Comparison of ENCODE assay signal across 7 worm cellular contexts in genomic region chrIV:13880803-13881202, ce11.
A peak's percentile ranks its signal among the peaks of the same experiment; 100 is the strongest.
TF ChIP-seq lines count a peak whose summit lies in the region.

No protein-coding gene starts in this region.

TF ChIP-seq in whole organism, L1 larva, 84 proteins besides CTCF, POLR2A, EP300 and RAD21 (continues in another document):
- TF ChIP-seq lsy-2 (tag; optimal IDR thresholded peaks at IDR 0.05; lab: Kevin White, UChicago) (peak; percentile 50 to 61), efl-3 (GFP tag; optimal IDR thresholded peaks at IDR 0.05; lab: Kevin White, UChicago) (no peak), mab-9 (GFP tag; IDR thresholded peaks at IDR 0.05; lab: Robert Waterston, UW) (no peak), C34B4.2 (tag; optimal IDR thresholded peaks at IDR 0.05; lab: Kevin White, UChicago) (no peak), jun-1 (tag; optimal IDR thresholded peaks at IDR 0.05; lab: Kevin White, UChicago) (no peak), hlh-4 (tag; optimal IDR thresholded peaks at IDR 0.05; lab: Kevin White, UChicago) (no peak), snu-23 (GFP tag; optimal IDR thresholded peaks at IDR 0.05; lab: Kevin White, UChicago) (peak; percentile 55), nhr-84 (tag; optimal IDR thresholded peaks at IDR 0.05; lab: Kevin White, UChicago) (no peak), swsn-7 (tag; optimal IDR thresholded peaks at IDR 0.05; lab: Kevin White, UChicago) (no peak), zag-1 (tag; optimal IDR thresholded peaks at IDR 0.05; lab: Kevin White, UChicago) (no peak), ceh-63 (GFP tag; optimal IDR thresholded peaks at IDR 0.05; lab: Kevin White, UChicago) (no peak), lin-35 (GFP tag; optimal IDR thresholded peaks at IDR 0.05; lab: Kevin White, UChicago) (peak in 1 of 2 experiments; percentile 18), fkh-4 (tag; optimal IDR thresholded peaks at IDR 0.05; lab: Kevin White, UChicago; ENCODE audit: borderline replicate concordance) (no peak)

TF ChIP-seq in whole organism, L2 larva, 48 proteins besides CTCF, POLR2A, EP300 and RAD21:
- peak in 1 of 2 experiments; percentile 43 for TF ChIP-seq mdl-1 (tag; optimal IDR thresholded peaks at IDR 0.05; lab: Kevin White, UChicago)
- TF ChIP-seq nhr-129 (tag; optimal IDR thresholded peaks at IDR 0.05; lab: Kevin White, UChicago), result peak; percentile 91
- TF ChIP-seq ztf-4 (tag; optimal IDR thresholded peaks at IDR 0.05; lab: Kevin White, UChicago), result no peak
- TF ChIP-seq C34F6.9 (tag; optimal IDR thresholded peaks at IDR 0.05; lab: Kevin White, UChicago), result peak; percentile 48
- TF ChIP-seq crh-2 (tag; optimal IDR thresholded peaks at IDR 0.05; lab: Kevin White, UChicago), result peak; percentile 40
- TF ChIP-seq lsy-2 (tag; optimal IDR thresholded peaks at IDR 0.05; lab: Kevin White, UChicago), result peak in 1 of 2 experiments; percentile 51
- peak; percentile 24 for TF ChIP-seq F13H6.1 (tag; optimal IDR thresholded peaks at IDR 0.05; lab: Kevin White, UChicago)
- no peak for TF ChIP-seq sma-3 (GFP tag; optimal IDR thresholded peaks at IDR 0.05; lab: Kevin White, UChicago)
- TF ChIP-seq sma-9 (GFP tag; optimal IDR thresholded peaks at IDR 0.05; lab: Kevin White, UChicago), result peak; percentile 54
- no peak for TF ChIP-seq sma-9 (tag; optimal IDR thresholded peaks at IDR 0.05; lab: Kevin White, UChicago)
TF ChIP-seq in whole organism, L2 larva: peak in this region for 7.

TF ChIP-seq in whole organism, L3 larva, 47 proteins besides CTCF, POLR2A, EP300 and RAD21:
- TF ChIP-seq zag-1 (tag; optimal IDR thresholded peaks at IDR 0.05; lab: Kevin White, UChicago), result no peak
- TF ChIP-seq nfya-1 (tag; optimal IDR thresholded peaks at IDR 0.05; lab: Kevin White, UChicago; ENCODE audit: insufficient read depth), result peak; percentile 18
TF ChIP-seq in whole organism, L3 larva: peak in this region for 1.

TF ChIP-seq in whole organism, L4 larva, 104 proteins besides CTCF, POLR2A, EP300 and RAD21:
- TF ChIP-seq jun-1 (tag; optimal IDR thresholded peaks at IDR 0.05; lab: Kevin White, UChicago), result no peak
- peak; percentile 50; the same call in 1 of the 2 replicates for TF ChIP-seq tra-1 (GFP tag; IDR thresholded peaks at IDR 0.05; lab: Robert Waterston, UW)
- TF ChIP-seq ama-1 (optimal IDR thresholded peaks at IDR 0.05; lab: Kevin White, UChicago), result no peak
- no peak for TF ChIP-seq lim-7 (GFP tag; IDR thresholded peaks at IDR 0.05; lab: Robert Waterston, UW)
- no peak for TF ChIP-seq lir-3 (tag; optimal IDR thresholded peaks at IDR 0.05; lab: Kevin White, UChicago)
- no peak for TF ChIP-seq snpc-1.2 (GFP tag; IDR thresholded peaks at IDR 0.05; lab: Robert Waterston, UW)
- TF ChIP-seq lsy-2 (tag; optimal IDR thresholded peaks at IDR 0.05; lab: Kevin White, UChicago), result peak in 1 of 2 experiments; percentile 31
- TF ChIP-seq mdl-1 (tag; optimal IDR thresholded peaks at IDR 0.05; lab: Kevin White, UChicago), result peak in 1 of 2 experiments; percentile 55
- peak; percentile 91 for TF ChIP-seq hlh-30 (tag; optimal IDR thresholded peaks at IDR 0.05; lab: Kevin White, UChicago; ENCODE audit: insufficient read depth)
- no peak for TF ChIP-seq aly-2 (tag; optimal IDR thresholded peaks at IDR 0.05; lab: Kevin White, UChicago)
- TF ChIP-seq nhr-11 (tag; optimal IDR thresholded peaks at IDR 0.05; lab: Kevin White, UChicago), result peak; percentile 61
- peak; percentile 43 for TF ChIP-seq mxl-3 (GFP tag; optimal IDR thresholded peaks at IDR 0.05; lab: Kevin White, UChicago)
- TF ChIP-seq ztf-11 (tag; optimal IDR thresholded peaks at IDR 0.05; lab: Kevin White, UChicago), result no peak
- TF ChIP-seq duxl-1 (tag; optimal IDR thresholded peaks at IDR 0.05; lab: Kevin White, UChicago; ENCODE audit: poor library complexity), result no peak
- TF ChIP-seq F37D6.2 (tag; optimal IDR thresholded peaks at IDR 0.05; lab: Kevin White, UChicago), result no peak
- TF ChIP-seq saeg-2 (GFP tag; IDR thresholded peaks at IDR 0.05; lab: Robert Waterston, UW), result no peak
- peak; percentile 58 for TF ChIP-seq hlh-11 (tag; optimal IDR thresholded peaks at IDR 0.05; lab: Kevin White, UChicago)

TF ChIP-seq in whole organism, late embryonic, 69 proteins besides CTCF, POLR2A, EP300 and RAD21:
- TF ChIP-seq rnt-1 (tag; optimal IDR thresholded peaks at IDR 0.05; lab: Kevin White, UChicago) (no peak), hlh-30 (tag; optimal IDR thresholded peaks at IDR 0.05; lab: Kevin White, UChicago; ENCODE audit: insufficient read depth) (peak; percentile 76)

TF ChIP-seq in whole organism, mixed stage, embryonic, 35 proteins besides CTCF, POLR2A, EP300 and RAD21:
- TF ChIP-seq nhr-2 (tag; optimal IDR thresholded peaks at IDR 0.05; lab: Kevin White, UChicago), result no peak
- peak; percentile 5 for TF ChIP-seq unc-120 (tag; optimal IDR thresholded peaks at IDR 0.05; lab: Kevin White, UChicago; ENCODE audit: poor library complexity, severe bottlenecking)
- TF ChIP-seq ham-2 (GFP tag; optimal IDR thresholded peaks at IDR 0.05; lab: Kevin White, UChicago), result no peak
- TF ChIP-seq ces-1 (GFP tag; optimal IDR thresholded peaks at IDR 0.05; lab: Kevin White, UChicago), result no peak
- peak; percentile 11 for TF ChIP-seq hlh-1 (tag; optimal IDR thresholded peaks at IDR 0.05; lab: Kevin White, UChicago)

TF ChIP-seq in whole organism, young adult, 124 proteins besides CTCF, POLR2A, EP300 and RAD21:
- TF ChIP-seq hlh-12 (tag; optimal IDR thresholded peaks at IDR 0.05; lab: Kevin White, UChicago) (no peak), madf-10 (tag; optimal IDR thresholded peaks at IDR 0.05; lab: Kevin White, UChicago) (peak; percentile 36), cebp-1 (GFP tag; IDR thresholded peaks at IDR 0.05; lab: Robert Waterston, UW) (no peak), cebp-1 (tag; optimal IDR thresholded peaks at IDR 0.05; lab: Kevin White, UChicago) (peak; percentile 39), somi-1 (GFP tag; optimal IDR thresholded peaks at IDR 0.05; lab: Kevin White, UChicago) (peak; percentile 15)
